Worm (Caenorhabditis elegans): ENCODE data around the gene gpa-1.

The gpa-1 gene

DNA sequence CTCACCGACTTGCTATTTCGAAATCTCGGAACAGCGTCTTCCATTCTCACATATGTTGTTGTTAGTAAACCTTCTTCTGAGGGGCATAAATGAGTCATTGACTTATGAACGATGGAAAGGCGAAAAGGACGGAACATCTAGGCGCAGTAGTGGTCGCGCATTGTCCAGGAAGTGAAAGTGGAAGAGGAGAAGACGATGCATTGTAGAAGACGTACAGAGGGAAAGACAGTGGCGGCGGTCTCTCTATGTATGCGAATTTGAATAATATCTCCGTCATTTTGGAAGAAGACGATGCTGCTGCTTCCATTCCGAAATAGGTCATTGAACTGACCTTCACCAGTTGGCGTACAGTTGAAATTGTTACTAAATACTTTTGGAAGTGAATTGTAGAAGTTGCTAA lies 20.6 kb upstream of the gpa-1 start:
- TF ChIP-seq mep-1 (tag; optimal IDR thresholded peaks at IDR 0.05), result peak; percentile 0
- TF ChIP-seq blmp-1 (tag; optimal IDR thresholded peaks at IDR 0.05), result peak; percentile 95
- TF ChIP-seq ceh-82 (tag; optimal IDR thresholded peaks at IDR 0.05), result peak in 1 of 3 experiments; percentile 8
- no peak for TF ChIP-seq lin-39 (tag; optimal IDR thresholded peaks at IDR 0.05)

DNA sequence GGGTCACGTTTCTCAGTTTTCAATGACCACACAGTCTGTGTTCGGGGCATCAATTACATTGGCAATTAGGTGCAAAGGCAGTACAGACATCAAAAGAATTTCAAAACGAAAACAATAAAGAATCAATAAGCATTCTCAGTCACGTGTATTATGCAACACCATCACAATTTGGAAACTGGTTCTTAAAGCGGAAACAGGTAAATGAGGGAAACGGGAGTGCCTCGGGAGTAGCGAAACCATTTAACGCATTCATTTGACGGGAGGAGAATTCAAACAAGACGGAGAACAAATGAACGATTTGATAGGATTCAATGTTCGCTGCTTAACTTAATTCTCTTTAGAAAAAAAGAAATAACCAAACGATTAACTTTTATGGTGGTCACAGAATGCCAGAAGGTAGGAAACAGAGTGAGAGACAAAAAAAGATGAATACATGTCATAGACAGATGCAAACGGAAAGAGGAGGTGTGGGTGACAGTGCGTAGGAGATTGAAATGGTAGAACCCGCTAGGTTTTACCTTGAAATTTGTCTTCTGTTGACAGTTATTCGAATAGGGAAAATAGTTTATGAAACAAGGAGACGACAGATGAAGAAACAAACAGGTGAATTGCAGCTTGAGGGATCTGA lies 19.3 kb upstream of the gpa-1 start:
- TF ChIP-seq sup-37 (GFP tag; optimal IDR thresholded peaks at IDR 0.05), result no peak
- no peak for TF ChIP-seq isw-1 (GFP tag; IDR thresholded peaks at IDR 0.05)
- peak in 1 of 3 experiments; percentile 17 for TF ChIP-seq ceh-82 (tag; optimal IDR thresholded peaks at IDR 0.05)
- no peak for TF ChIP-seq swsn-7 (tag; optimal IDR thresholded peaks at IDR 0.05)
- no peak for TF ChIP-seq fos-1 (tag; optimal IDR thresholded peaks at IDR 0.05)
- TF ChIP-seq hlh-17 (GFP tag; optimal IDR thresholded peaks at IDR 0.05; ENCODE audit: borderline replicate concordance), result no peak
- TF ChIP-seq ceh-63 (GFP tag; optimal IDR thresholded peaks at IDR 0.05), result no peak
- TF ChIP-seq F16B12.6 (tag; optimal IDR thresholded peaks at IDR 0.05), result no peak
- TF ChIP-seq hlh-4 (tag; optimal IDR thresholded peaks at IDR 0.05), result no peak
- peak; percentile 23 for TF ChIP-seq tbx-2 (tag; optimal IDR thresholded peaks at IDR 0.05)
- TF ChIP-seq skn-1 (tag; optimal IDR thresholded peaks at IDR 0.05), result no peak
- no peak for TF ChIP-seq C34B4.2 (tag; optimal IDR thresholded peaks at IDR 0.05)
- TF ChIP-seq sox-4 (tag; optimal IDR thresholded peaks at IDR 0.05), result no peak
- TF ChIP-seq lin-15B (tag; optimal IDR thresholded peaks at IDR 0.05), result no peak
- TF ChIP-seq ztf-11 (tag; optimal IDR thresholded peaks at IDR 0.05), result no peak
- no peak for TF ChIP-seq zag-1 (tag; optimal IDR thresholded peaks at IDR 0.05)
- TF ChIP-seq nhr-76 (tag; optimal IDR thresholded peaks at IDR 0.05), result no peak
- TF ChIP-seq ceh-8 (GFP tag; optimal IDR thresholded peaks at IDR 0.05), result no peak
- TF ChIP-seq aha-1 (tag; optimal IDR thresholded peaks at IDR 0.05), result no peak
- TF ChIP-seq Y116A8C.19 (tag; optimal IDR thresholded peaks at IDR 0.05; ENCODE audit: borderline replicate concordance), result no peak
- TF ChIP-seq nhr-71 (tag; optimal IDR thresholded peaks at IDR 0.05), result peak; percentile 48
- TF ChIP-seq fkh-8 (tag; optimal IDR thresholded peaks at IDR 0.05), result no peak
- TF ChIP-seq mab-9 (GFP tag; IDR thresholded peaks at IDR 0.05), result no peak
- TF ChIP-seq nhr-77 (tag; optimal IDR thresholded peaks at IDR 0.05), result no peak
- TF ChIP-seq zip-4 (GFP tag; optimal IDR thresholded peaks at IDR 0.05), result no peak
- no peak for TF ChIP-seq C04F5.9 (tag; optimal IDR thresholded peaks at IDR 0.05)
- TF ChIP-seq nhr-47 (tag; optimal IDR thresholded peaks at IDR 0.05), result peak; percentile 9
- TF ChIP-seq lin-35 (GFP tag; optimal IDR thresholded peaks at IDR 0.05), result peak in 1 of 2 experiments; percentile 34
- TF ChIP-seq snpc-4 (tag; optimal IDR thresholded peaks at IDR 0.05), result no peak
- no peak for TF ChIP-seq efl-1 (optimal IDR thresholded peaks at IDR 0.05)
- no peak for TF ChIP-seq efl-1 (GFP tag; optimal IDR thresholded peaks at IDR 0.05 in 1 of 2)
- TF ChIP-seq fkh-4 (tag; optimal IDR thresholded peaks at IDR 0.05; ENCODE audit: borderline replicate concordance), result no peak
- no peak for TF ChIP-seq aly-2 (tag; optimal IDR thresholded peaks at IDR 0.05)
- no peak for TF ChIP-seq nhr-19 (GFP tag; conservative IDR thresholded peaks at IDR 0.05)
- no peak for TF ChIP-seq pqm-1 (tag; optimal IDR thresholded peaks at IDR 0.05)
- peak; percentile 28 for TF ChIP-seq mep-1 (tag; optimal IDR thresholded peaks at IDR 0.05)
- TF ChIP-seq unc-130 (tag; optimal IDR thresholded peaks at IDR 0.05), result no peak
- peak; percentile 53 for TF ChIP-seq snu-23 (GFP tag; optimal IDR thresholded peaks at IDR 0.05)
- peak in 1 of 2 experiments; percentile 21 for TF ChIP-seq lsy-2 (tag; optimal IDR thresholded peaks at IDR 0.05)
- TF ChIP-seq xbp-1 (tag; optimal IDR thresholded peaks at IDR 0.05), result peak; percentile 16
- peak; percentile 97 for TF ChIP-seq nhr-85 (tag)
- no peak for TF ChIP-seq fkh-10 (GFP tag; optimal IDR thresholded peaks at IDR 0.05)
- TF ChIP-seq ets-5 (GFP tag; IDR thresholded peaks at IDR 0.05), result no peak
- TF ChIP-seq egl-27 (tag; optimal IDR thresholded peaks at IDR 0.05), result no peak
- TF ChIP-seq nhr-20 (tag; optimal IDR thresholded peaks at IDR 0.05), result peak; percentile 55
- TF ChIP-seq grh-1 (GFP tag; IDR thresholded peaks at IDR 0.05), result peak; percentile 85
- TF ChIP-seq unc-86 (tag; optimal IDR thresholded peaks at IDR 0.05), result no peak
- TF ChIP-seq sptf-1 (tag; optimal IDR thresholded peaks at IDR 0.05), result no peak
- peak in 2 of 6 experiments; percentile 12 to 31 for TF ChIP-seq elt-3 (tag; optimal IDR thresholded peaks at IDR 0.05)

Measured in whole organism, L1 larva.